Worm (Caenorhabditis elegans): Measurements from ENCODE around the gene F28H7.8.

DNA sequence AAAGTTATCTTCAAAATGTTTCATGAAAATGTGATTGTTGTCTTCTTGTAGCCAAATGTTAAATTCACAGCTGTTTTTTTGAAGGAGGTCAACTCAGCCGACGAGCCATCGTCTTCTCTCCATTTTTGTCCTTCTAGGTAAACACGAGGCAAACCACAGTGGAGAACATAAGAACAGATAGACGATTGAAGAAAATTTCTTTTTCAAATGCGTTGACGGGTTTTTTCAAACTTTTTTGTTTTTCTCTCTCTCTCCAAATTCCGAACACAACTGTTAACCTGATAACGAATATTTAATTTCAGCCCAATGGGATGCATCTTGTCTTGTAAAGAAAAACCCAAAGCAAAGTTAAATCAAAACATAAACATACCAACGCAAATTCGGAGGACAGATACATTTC lies 36.7 kb downstream of the F28H7.8 start, which contains the start of gene D1054.19:
- TF ChIP-seq ceh-28 (tag; optimal IDR thresholded peaks at IDR 0.05) (no peak), nhr-42 (GFP tag; IDR thresholded peaks at IDR 0.05) (no peak), madf-5 (GFP tag; IDR thresholded peaks at IDR 0.05) (no peak), jun-1 (tag; optimal IDR thresholded peaks at IDR 0.05) (no peak), sdz-12 (GFP tag; optimal IDR thresholded peaks at IDR 0.05) (no peak), zag-1 (tag; optimal IDR thresholded peaks at IDR 0.05) (no peak), aha-1 (tag) (no peak), nhr-11 (tag; optimal IDR thresholded peaks at IDR 0.05) (no peak), snpc-4 (tag; optimal IDR thresholded peaks at IDR 0.05) (no peak), gei-8 (GFP tag; optimal IDR thresholded peaks at IDR 0.05) (no peak), ama-1 (optimal IDR thresholded peaks at IDR 0.05) (no peak), unc-39 (tag; optimal IDR thresholded peaks at IDR 0.05) (no peak)
